Worm (Caenorhabditis elegans) whole organism, young adult: ENCODE data around the gene ham-2.

Source experiments
- C06A6.2 ChIP-seq: fragments of 200-800 bp; sonication (Bioruptor generic); conservative IDR thresholded peaks from 2 replicates; pipeline ENCODE4 v1.3.6; 2022; ENCODE audit warnings: missing genetic modification characterization, missing compliant biosample characterization
- D2030.7 ChIP-seq: fragments of 200-800 bp; sonication (Bioruptor generic); IDR thresholded peaks from 2 replicates; pipeline ENCODE4 v1.3.6; 2022; ENCODE audit warnings: missing genetic modification reagents, missing genetic modification characterization, missing compliant biosample characterization
- F49E8.2 ChIP-seq: sonication (generic microtip); optimal IDR thresholded peaks from 3 replicates; lab custom pipeline; 2017; ENCODE audit warnings: missing genetic modification characterization, mild to moderate bottlenecking, missing compliant biosample characterization, antibody characterized with exemption, moderate library complexity; ENCODE audit not compliant: insufficient read depth
- F57A8.1 ChIP-seq: fragments of 200-800 bp; sonication (Bioruptor generic); optimal IDR thresholded peaks from 2 replicates; lab custom pipeline; 2018; ENCODE audit warnings: mild to moderate bottlenecking, missing genetic modification characterization, moderate library complexity, missing compliant biosample characterization
- F57C9.4 ChIP-seq: sonication (generic microtip); optimal IDR thresholded peaks from 2 replicates; lab custom pipeline; 2017; ENCODE audit warnings: mild to moderate bottlenecking, missing genetic modification characterization, missing compliant biosample characterization
- K11D2.4 ChIP-seq: fragments of 200-800 bp; sonication (Bioruptor generic); IDR thresholded peaks from 2 replicates; pipeline ENCODE4 v1.3.6; 2022; ENCODE audit warnings: missing genetic modification reagents, missing genetic modification characterization, missing compliant biosample characterization
- K12H6.12 ChIP-seq: fragments of 200-800 bp; sonication (Bioruptor generic); optimal IDR thresholded peaks from 2 replicates; lab custom pipeline; 2018; ENCODE audit warnings: mild to moderate bottlenecking, missing genetic modification characterization, missing compliant biosample characterization
- Y53G8AR.9 ChIP-seq: fragments of 200-800 bp; sonication (Bioruptor generic); conservative IDR thresholded peaks from 2 replicates; pipeline ENCODE4 v1.3.6; 2022; ENCODE audit warnings: missing genetic modification reagents, missing genetic modification characterization, missing compliant biosample characterization
- Y67H2A.10 ChIP-seq: fragments of 200-800 bp; sonication (Bioruptor generic); conservative IDR thresholded peaks from 2 replicates; pipeline ENCODE4 v1.3.6; 2022; ENCODE audit warnings: missing genetic modification reagents, missing genetic modification characterization, missing compliant biosample characterization
- akir-1 ChIP-seq: fragments of 200-800 bp; sonication (Bioruptor generic); optimal IDR thresholded peaks from 2 replicates; lab custom pipeline; 2018; ENCODE audit warnings: mild to moderate bottlenecking, missing genetic modification characterization, moderate library complexity, missing compliant biosample characterization
- aptf-2 ChIP-seq: fragments of 200-800 bp; sonication (Bioruptor generic); conservative IDR thresholded peaks from 2 replicates; pipeline ENCODE4 v1.3.6; 2022; ENCODE audit warnings: missing genetic modification reagents, missing genetic modification characterization, missing compliant biosample characterization
- attf-5 ChIP-seq: fragments of 200-800 bp; sonication (Bioruptor generic); optimal IDR thresholded peaks from 2 replicates; lab custom pipeline; 2018; ENCODE audit warnings: mild to moderate bottlenecking, missing genetic modification characterization, missing compliant biosample characterization
- cebp-2 ChIP-seq: fragments of 200-800 bp; sonication (Bioruptor generic); IDR thresholded peaks from 2 replicates; pipeline ENCODE4 v1.3.6; 2022; ENCODE audit warnings: missing genetic modification characterization, missing compliant biosample characterization
- ceh-40 ChIP-seq: fragments of 200-800 bp; sonication (Bioruptor generic); IDR thresholded peaks from 2 replicates; pipeline ENCODE4 v1.3.6; 2022; ENCODE audit warnings: missing genetic modification characterization, missing compliant biosample characterization
- ceh-79 ChIP-seq: sonication (generic microtip); optimal IDR thresholded peaks from 2 replicates; lab custom pipeline; 2017; ENCODE audit warnings: mild to moderate bottlenecking, missing genetic modification characterization, missing compliant biosample characterization
- chd-7 ChIP-seq: sonication (generic microtip); optimal IDR thresholded peaks from 2 replicates; lab custom pipeline; 2016; ENCODE audit warnings: mild to moderate bottlenecking, missing genetic modification characterization, moderate library complexity, missing compliant biosample characterization
- dpl-1 ChIP-seq: fragments of 150-350 bp; optimal IDR thresholded peaks from 2 replicates; lab custom pipeline; 2014; ENCODE audit warnings: missing biosample characterization, missing genetic modification reagents, missing genetic modification characterization
- egrh-3 ChIP-seq: fragments of 200-800 bp; sonication (Bioruptor generic); IDR thresholded peaks from 2 replicates; pipeline ENCODE4 v1.3.6; 2022; ENCODE audit warnings: missing genetic modification reagents, missing genetic modification characterization, missing compliant biosample characterization
- ekl-4 ChIP-seq: fragments of 200-800 bp; sonication (Bioruptor generic); IDR thresholded peaks from 2 replicates; pipeline ENCODE4 v1.3.6; 2022; ENCODE audit warnings: missing genetic modification reagents, missing genetic modification characterization, missing compliant biosample characterization
- fkh-3 ChIP-seq: sonication (generic microtip); optimal IDR thresholded peaks from 2 replicates; lab custom pipeline; 2016; ENCODE audit warnings: mild to moderate bottlenecking, missing genetic modification characterization, missing compliant biosample characterization
- hmg-1.2 ChIP-seq: fragments of 200-800 bp; sonication (Bioruptor generic); IDR thresholded peaks from 2 replicates; pipeline ENCODE4 v1.3.6; 2022; ENCODE audit warnings: missing genetic modification reagents, missing genetic modification characterization, missing compliant biosample characterization
- lag-1 ChIP-seq: fragments of 200-800 bp; sonication (Bioruptor generic); IDR thresholded peaks from 2 replicates; pipeline ENCODE4 v1.3.6; 2022; ENCODE audit warnings: missing genetic modification reagents, missing genetic modification characterization, missing compliant biosample characterization
- let-526 ChIP-seq: fragments of 200-800 bp; sonication (Bioruptor generic); IDR thresholded peaks from 2 replicates; pipeline ENCODE4 v1.3.6; 2022; ENCODE audit warnings: missing genetic modification reagents, missing genetic modification characterization, missing compliant biosample characterization
- let-607 ChIP-seq, 2 experiments: fragments of 200-800 bp in 1 of 2; sonication (Bioruptor generic) in 1 of 2; sonication (generic microtip) in 1 of 2; optimal IDR thresholded peaks; 2 replicates each; lab custom pipeline; 2016 to 2018; ENCODE audit warnings: mild to moderate bottlenecking in 2 of 2, missing compliant biosample characterization in 2 of 2, missing genetic modification characterization in 2 of 2, moderate library complexity in 2 of 2, missing genotype in 1 of 2
- lin-26 ChIP-seq: fragments of 200-800 bp; sonication (Bioruptor generic); IDR thresholded peaks from 2 replicates; pipeline ENCODE4 v1.3.6; 2022; ENCODE audit warnings: missing genetic modification reagents, missing genetic modification characterization, missing compliant biosample characterization
- lin-35 ChIP-seq, 3 experiments: fragments of 150-350 bp in 2 of 3; sonication (generic microtip) in 1 of 3; optimal IDR thresholded peaks; 2 replicates each; lab custom pipeline; 2014 to 2018; ENCODE audit warnings: missing biosample characterization in 3 of 3, missing genetic modification characterization in 3 of 3, missing genetic modification reagents in 3 of 3
- madf-10 ChIP-seq: sonication (generic microtip); optimal IDR thresholded peaks from 2 replicates; lab custom pipeline; 2016; ENCODE audit warnings: mild to moderate bottlenecking, missing genetic modification characterization, missing compliant biosample characterization
- madf-6 ChIP-seq: fragments of 200-800 bp; sonication (Bioruptor generic); IDR thresholded peaks from 2 replicates; pipeline ENCODE4 v1.3.6; 2022; ENCODE audit warnings: missing genetic modification reagents, missing genetic modification characterization, missing compliant biosample characterization
- mcd-1 ChIP-seq: fragments of 200-800 bp; sonication (Bioruptor generic); IDR thresholded peaks from 2 replicates; pipeline ENCODE4 v1.3.6; 2022; ENCODE audit warnings: missing genetic modification reagents, missing genetic modification characterization, missing compliant biosample characterization
- mel-28 ChIP-seq: sonication (generic microtip); optimal IDR thresholded peaks from 2 replicates; lab custom pipeline; 2016; ENCODE audit warnings: borderline replicate concordance, mild to moderate bottlenecking, missing genetic modification characterization, missing compliant biosample characterization
- nfya-1 ChIP-seq: sonication (generic microtip); optimal IDR thresholded peaks from 2 replicates; lab custom pipeline; 2017; ENCODE audit warnings: antibody characterized with exemption, missing compliant biosample characterization, missing genetic modification characterization, borderline replicate concordance; ENCODE audit not compliant: insufficient read depth
- nfya-2 ChIP-seq: fragments of 200-800 bp; sonication (Bioruptor generic); IDR thresholded peaks from 2 replicates; pipeline ENCODE4 v1.3.6; 2022; ENCODE audit warnings: missing genetic modification reagents, missing genetic modification characterization, missing compliant biosample characterization
- nhr-120 ChIP-seq: fragments of 200-800 bp; sonication (Bioruptor generic); IDR thresholded peaks from 2 replicates; pipeline ENCODE4 v1.3.6; 2022; ENCODE audit warnings: missing genetic modification characterization, missing compliant biosample characterization
- nhr-179 ChIP-seq: sonication (generic microtip); optimal IDR thresholded peaks from 2 replicates; lab custom pipeline; 2016; ENCODE audit warnings: mild to moderate bottlenecking, missing genetic modification characterization, missing compliant biosample characterization
- nhr-80 ChIP-seq: sonication (generic microtip); optimal IDR thresholded peaks from 2 replicates; lab custom pipeline; 2016; ENCODE audit warnings: missing genetic modification characterization, missing compliant biosample characterization
- rpc-1 ChIP-seq, 2 experiments: fragments of 150-350 bp in 1 of 2; sonication (generic microtip) in 1 of 2; optimal IDR thresholded peaks; 2 replicates each; lab custom pipeline; 2014 to 2018; ENCODE audit warnings: missing biosample characterization in 1 of 2, missing genetic modification characterization in 1 of 2, missing genetic modification reagents in 1 of 2, missing genotype in 1 of 2
- sdz-38 ChIP-seq: sonication (generic microtip); optimal IDR thresholded peaks from 2 replicates; lab custom pipeline; 2016; ENCODE audit warnings: missing genotype, missing genetic modification characterization, missing compliant biosample characterization
- somi-1 ChIP-seq: fragments of 200-800 bp; sonication (Bioruptor generic); optimal IDR thresholded peaks from 2 replicates; lab custom pipeline; 2018; ENCODE audit warnings: mild to moderate bottlenecking, missing genetic modification characterization, missing compliant biosample characterization
- sptf-2 ChIP-seq: fragments of 200-800 bp; sonication (Bioruptor generic); optimal IDR thresholded peaks from 2 replicates; lab custom pipeline; 2018; ENCODE audit warnings: mild to moderate bottlenecking, missing genetic modification characterization, missing compliant biosample characterization
- zfh-2 ChIP-seq: fragments of 200-800 bp; sonication (Bioruptor generic); conservative IDR thresholded peaks from 2 replicates; pipeline ENCODE4 v1.3.6; 2022; ENCODE audit warnings: missing genetic modification reagents, missing genetic modification characterization, missing compliant biosample characterization
- zim-3 ChIP-seq: sonication (generic microtip); optimal IDR thresholded peaks from 2 replicates; lab custom pipeline; 2017; ENCODE audit warnings: mild to moderate bottlenecking, missing genetic modification characterization, moderate library complexity, missing compliant biosample characterization
- ztf-25 ChIP-seq: fragments of 200-800 bp; sonication (Bioruptor generic); IDR thresholded peaks from 2 replicates; pipeline ENCODE4 v1.3.6; 2022; ENCODE audit warnings: missing genetic modification reagents, missing genetic modification characterization, missing compliant biosample characterization
- ztf-6 ChIP-seq: fragments of 200-800 bp; sonication (Bioruptor generic); IDR thresholded peaks from 2 replicates; pipeline ENCODE4 v1.3.6; 2022; ENCODE audit warnings: missing genetic modification reagents, missing genetic modification characterization, missing compliant biosample characterization

Gene ham-2

ce11 chrX:4587934-4588333, 33.4 kb downstream of the ham-2 start (continued):
- TF ChIP-seq let-526 (GFP tag; lab: Robert Waterston, UW) (no peak), ceh-40 (GFP tag; lab: Robert Waterston, UW) (no peak), nhr-80 (tag; lab: Kevin White, UChicago) (peak; percentile 54), let-607 (tag; optimal IDR thresholded peaks at IDR 0.05; lab: Kevin White, UChicago) (peak; percentile 50 to 63), somi-1 (GFP tag; lab: Kevin White, UChicago) (no peak), aptf-2 (GFP tag; lab: Robert Waterston, UW) (no peak)

DNA sequence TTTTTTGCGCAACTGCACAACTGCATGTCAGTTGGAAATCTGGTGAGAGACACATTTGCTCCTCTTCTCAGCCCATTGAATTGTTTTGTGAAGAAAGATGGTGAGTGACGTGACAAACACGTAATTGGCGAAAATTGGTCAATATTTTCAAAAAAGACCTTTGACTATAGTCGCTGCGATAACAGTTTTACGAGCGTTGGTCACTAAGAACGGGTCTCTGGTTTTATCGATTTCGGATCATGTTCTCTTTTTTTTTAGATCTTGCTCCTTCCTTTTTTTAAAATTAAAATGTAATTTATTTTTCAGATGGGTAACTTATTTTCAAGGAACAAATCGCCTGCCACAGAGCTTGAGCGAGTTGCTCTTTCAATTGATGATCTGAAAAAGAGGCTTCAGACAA, 34.0 kb downstream of the ham-2 start, which contains the start of gene lnp-1:
Gene lnp-1 (plus strand): TSS at position 301 of the 400 bp plus-strand sequence.
- TF ChIP-seq lin-26 (GFP tag; lab: Robert Waterston, UW) (no peak), ekl-4 (no peak), nfya-1 (no peak), Y53G8AR.9 (GFP tag; lab: Robert Waterston, UW) (no peak), sptf-2 (GFP tag; lab: Kevin White, UChicago) (no peak), rpc-1 (optimal IDR thresholded peaks at IDR 0.05; lab: Kevin White, UChicago) (no peak), rpc-1 (tag; optimal IDR thresholded peaks at IDR 0.05; lab: Kevin White, UChicago) (no peak), ceh-79 (no peak)

DNA sequence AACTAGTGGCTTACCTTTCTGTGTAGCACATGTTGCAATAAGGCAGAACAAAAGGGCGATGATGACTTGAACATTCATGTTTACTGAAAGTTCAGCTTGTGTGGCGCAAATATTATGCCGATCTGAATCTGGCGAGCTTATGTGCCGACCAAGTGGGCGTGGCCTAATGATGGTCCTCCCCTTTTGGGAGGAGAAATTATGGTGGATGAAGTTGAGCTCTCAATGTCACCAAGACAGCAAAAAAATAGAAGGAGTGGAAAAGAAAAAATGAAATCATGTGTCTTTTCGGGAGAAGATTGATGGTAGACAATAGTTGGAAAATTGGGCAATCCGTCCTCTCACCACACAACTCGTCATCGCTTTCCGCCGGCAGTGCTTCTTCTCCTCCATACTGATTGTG, 37.8 kb downstream of the ham-2 start, which contains the start of gene flp-12:
Gene flp-12 (minus strand): TSS at position 101 of the 400 bp plus-strand sequence.
- TF ChIP-seq akir-1 (GFP tag; lab: Kevin White, UChicago) (no peak), K12H6.12 (tag; lab: Kevin White, UChicago) (no peak), mel-28 (no peak), dpl-1 (GFP tag; lab: Kevin White, UChicago) (no peak), madf-6 (GFP tag; lab: Robert Waterston, UW) (no peak), zfh-2 (0 out of 2 replicates have a peak, but pooled peaks have one; percentile 6), C06A6.2 (GFP tag; lab: Robert Waterston, UW) (no peak), nfya-2 (no peak), sdz-38 (tag; lab: Kevin White, UChicago) (no peak)

- TF ChIP-seq madf-10 (no peak), zfh-2 (peak; percentile 64), egrh-3 (peak; percentile 65; the same call in 1 of the 2 replicates), D2030.7 (GFP tag; lab: Robert Waterston, UW) (no peak), attf-5 (no peak)
These were observed 42.9 kb downstream of the ham-2 start for ce11 chrX:4597419-4597818.

DNA sequence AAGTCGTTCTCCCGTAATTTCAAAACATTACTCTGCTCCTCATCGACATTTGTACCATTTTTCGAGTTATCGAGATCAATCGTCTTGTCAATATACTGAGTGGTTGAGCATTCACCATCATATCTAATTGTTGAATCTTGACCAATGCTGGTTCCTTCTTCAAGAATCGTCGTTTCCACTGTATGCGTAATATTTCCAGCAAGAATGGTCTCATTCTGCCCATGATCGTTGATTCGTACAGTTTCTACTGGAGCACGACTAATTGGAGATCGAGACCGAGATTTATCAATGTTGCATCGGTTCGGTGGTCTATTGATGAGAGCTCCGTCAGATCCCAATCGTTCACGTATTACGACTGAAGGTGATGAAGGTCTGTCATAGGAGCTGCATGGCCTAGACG, 45.0 kb downstream of the ham-2 start:
- no peak for TF ChIP-seq nfya-1
- TF ChIP-seq hmg-1.2 (GFP tag; lab: Robert Waterston, UW) = no peak
- TF ChIP-seq mcd-1 (GFP tag; lab: Robert Waterston, UW) = no peak
- TF ChIP-seq F49E8.2 = no peak
- TF ChIP-seq chd-7 (tag; lab: Kevin White, UChicago) = no peak
- TF ChIP-seq lin-35 (GFP tag; optimal IDR thresholded peaks at IDR 0.05; lab: Kevin White, UChicago) = no peak
- TF ChIP-seq nhr-179 (tag; lab: Kevin White, UChicago) = no peak
- no peak for TF ChIP-seq fkh-3 (tag; lab: Kevin White, UChicago)
- TF ChIP-seq ztf-6 (GFP tag; lab: Robert Waterston, UW) = no peak
- TF ChIP-seq ztf-25 (GFP tag; lab: Robert Waterston, UW) = no peak
- no peak for TF ChIP-seq cebp-2 (GFP tag; lab: Robert Waterston, UW)
- no peak for TF ChIP-seq Y67H2A.10 (GFP tag; lab: Robert Waterston, UW)
- TF ChIP-seq F57A8.1 (GFP tag; lab: Kevin White, UChicago) = no peak
- TF ChIP-seq D2030.7 (GFP tag; lab: Robert Waterston, UW) = no peak
- no peak for TF ChIP-seq K11D2.4 (GFP tag; lab: Robert Waterston, UW)
- no peak for TF ChIP-seq zim-3 (tag; lab: Kevin White, UChicago)
- no peak for TF ChIP-seq F57C9.4 (tag; lab: Kevin White, UChicago)
- no peak for TF ChIP-seq sdz-38 (tag; lab: Kevin White, UChicago)
- TF ChIP-seq nhr-120 = no peak
- no peak for TF ChIP-seq lag-1
